Worm (Caenorhabditis elegans) whole organism, midembryonic: ENCODE results near the gene Y46H3C.7.

ENCODE experiments used
- T22C8.4 ChIP-seq: fragments of 200-800 bp; sonication (Bioruptor generic); IDR thresholded peaks from 2 replicates; pipeline ENCODE4 v1.3.6; 2022; ENCODE audit warnings: missing genetic modification characterization, missing compliant biosample characterization
- cog-1 ChIP-seq: sonication (generic microtip); optimal IDR thresholded peaks from 2 replicates; lab custom pipeline; 2016; ENCODE audit warnings: missing genetic modification characterization, missing compliant biosample characterization
- flt-1 ChIP-seq: fragments of 200-800 bp; sonication (Bioruptor generic); IDR thresholded peaks from 2 replicates; pipeline ENCODE4 v1.3.6; 2022; ENCODE audit warnings: missing genetic modification characterization, missing compliant biosample characterization
- klf-2 ChIP-seq: fragments of 200-800 bp; sonication (Bioruptor generic); conservative IDR thresholded peaks from 2 replicates; pipeline ENCODE4 v1.3.6; 2022; ENCODE audit warnings: missing genetic modification reagents, missing genetic modification characterization, missing compliant biosample characterization
- med-1 ChIP-seq: sonication (generic microtip); optimal IDR thresholded peaks from 2 replicates; lab custom pipeline; 2017; ENCODE audit warnings: missing genetic modification characterization, mild to moderate bottlenecking, missing compliant biosample characterization, antibody characterized with exemption, missing genetic modification reagents; ENCODE audit not compliant: insufficient read depth
- ref-1 ChIP-seq: fragments of 200-800 bp; sonication (Bioruptor generic); conservative IDR thresholded peaks from 2 replicates; pipeline ENCODE4 v1.3.6; 2022; ENCODE audit warnings: missing genetic modification reagents, missing genetic modification characterization, missing compliant biosample characterization
- tab-1 ChIP-seq: fragments of 200-800 bp; sonication (Bioruptor generic); IDR thresholded peaks from 2 replicates; pipeline ENCODE4 v1.3.6; 2022; ENCODE audit warnings: missing genetic modification characterization, missing compliant biosample characterization
- ztf-23 ChIP-seq: fragments of 200-800 bp; sonication (Bioruptor generic); IDR thresholded peaks from 2 replicates; pipeline ENCODE4 v1.3.6; 2022; ENCODE audit warnings: missing genetic modification reagents, missing genetic modification characterization, missing compliant biosample characterization
- ztf-29 ChIP-seq: fragments of 200-800 bp; sonication (Bioruptor generic); IDR thresholded peaks from 2 replicates; pipeline ENCODE4 v1.3.6; 2022; ENCODE audit warnings: missing genetic modification reagents, missing genetic modification characterization, missing compliant biosample characterization

Y46H3C.7 gene

ce11 chrV:1643886-1644285 lies 49.9 kb downstream of the Y46H3C.7 start, which contains the start of gene alh-2:
alh-2 (plus strand) TSS chrV:1644169.
- TF ChIP-seq flt-1 (GFP tag; lab: Robert Waterston, UW): no peak
- no peak for TF ChIP-seq ztf-23
- TF ChIP-seq T22C8.4 (GFP tag; lab: Robert Waterston, UW): no peak
- TF ChIP-seq med-1 (GFP tag; lab: Kevin White, UChicago): no peak
- no peak for TF ChIP-seq ref-1 (GFP tag; lab: Robert Waterston, UW)

DNA sequence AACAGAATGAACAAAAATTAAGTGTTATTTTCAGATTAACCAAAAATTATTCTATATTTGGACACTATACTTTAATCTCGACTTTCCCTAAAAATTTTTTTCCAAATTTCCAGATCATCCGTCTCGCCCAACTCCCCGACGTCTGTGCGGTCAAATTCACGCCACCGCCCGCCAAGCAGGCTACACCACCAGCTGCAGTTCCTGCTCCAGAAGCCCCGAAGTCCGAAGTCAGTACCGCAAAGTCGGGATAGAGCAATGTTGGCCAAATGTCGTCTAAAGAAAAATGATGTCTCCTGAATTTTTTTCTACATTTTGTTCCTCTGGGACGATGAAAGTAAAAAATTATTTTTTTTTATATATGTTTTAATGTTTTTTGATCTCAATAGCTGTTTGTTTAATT lies 51.1 kb downstream of the Y46H3C.7 start:
- TF ChIP-seq tab-1 (GFP tag; lab: Robert Waterston, UW) (no peak), med-1 (GFP tag; lab: Kevin White, UChicago) (no peak), cog-1 (tag; lab: Kevin White, UChicago) (no peak), T22C8.4 (GFP tag; lab: Robert Waterston, UW) (no peak), ref-1 (GFP tag; lab: Robert Waterston, UW) (no peak), klf-2 (GFP tag; lab: Robert Waterston, UW) (no peak), ztf-29 (GFP tag; lab: Robert Waterston, UW) (no peak), ztf-23 (no peak), flt-1 (GFP tag; lab: Robert Waterston, UW) (no peak)
